Worm (Caenorhabditis elegans) whole organism, early embryonic: ENCODE results near the gene Y17D7C.1.

Experiments
- ama-1 ChIP-seq: fragments of 150-350 bp; optimal IDR thresholded peaks from 2 replicates; lab custom pipeline; 2014
- ceh-13 ChIP-seq: fragments of 200-800 bp; sonication (Bioruptor generic); optimal IDR thresholded peaks from 2 replicates; lab custom pipeline; 2018; ENCODE audit warnings: mild to moderate bottlenecking, missing genetic modification characterization, missing compliant biosample characterization
- flt-1 ChIP-seq: fragments of 200-800 bp; sonication (Bioruptor generic); IDR thresholded peaks from 2 replicates; pipeline ENCODE4 v1.3.6; 2022; ENCODE audit warnings: missing genetic modification characterization, missing compliant biosample characterization
- pes-1 ChIP-seq: fragments of 200-800 bp; sonication (Bioruptor generic); IDR thresholded peaks from 2 replicates; pipeline ENCODE4 v1.3.6; 2022; ENCODE audit warnings: missing genetic modification reagents, missing genetic modification characterization, missing compliant biosample characterization
- tbx-37 ChIP-seq: fragments of 200-800 bp; sonication (Bioruptor generic); conservative IDR thresholded peaks from 2 replicates; pipeline ENCODE4 v1.3.6; 2022; ENCODE audit warnings: missing genetic modification reagents, missing genetic modification characterization, missing compliant biosample characterization

- no peak for TF ChIP-seq flt-1 (GFP tag; lab: Robert Waterston, UW)
- TF ChIP-seq ama-1 = no peak
- no peak for TF ChIP-seq ceh-13 (GFP tag; lab: Kevin White, UChicago)
- TF ChIP-seq pes-1 = no peak
- TF ChIP-seq tbx-37 (GFP tag; lab: Robert Waterston, UW) = no peak
These were observed 42.4 kb downstream of the Y17D7C.1 start, which contains the start of gene clec-252 for ce11 chrV:18748726-18749125.
